Fruit fly (Drosophila melanogaster) whole organism, prepupa: ENCODE results near the gene fabp.

Experiments
- CG3032 ChIP-seq: fragments of 200-800 bp; optimal IDR thresholded peaks from 2 replicates; lab custom pipeline; 2019; ENCODE audit warnings: missing biosample characterization, mild to moderate bottlenecking, missing genetic modification characterization, moderate library complexity
- CG6163 ChIP-seq: fragments of 200-800 bp; sonication (Bioruptor generic); IDR thresholded peaks from 3 replicates; pipeline ENCODE4 v1.3.6; 2022; ENCODE audit warnings: missing biosample characterization, missing genetic modification characterization
- CG8119 ChIP-seq: fragments of 200-800 bp; sonication (Bioruptor generic); IDR thresholded peaks from 3 replicates; pipeline ENCODE4 v1.3.6; 2022; ENCODE audit warnings: missing biosample characterization, missing genetic modification characterization
- CG8319 ChIP-seq: fragments of 200-800 bp; sonication (Bioruptor generic); optimal IDR thresholded peaks from 3 replicates; lab custom pipeline; 2016; ENCODE audit warnings: missing biosample characterization, missing genetic modification characterization
- acj6 ChIP-seq: fragments of 200-800 bp; sonication (Bioruptor generic); optimal IDR thresholded peaks from 3 replicates; lab custom pipeline; 2016; ENCODE audit warnings: missing biosample characterization, missing genetic modification characterization
- esn ChIP-seq: fragments of 200-800 bp; sonication (Bioruptor generic); optimal IDR thresholded peaks from 2 replicates; lab custom pipeline; 2016; ENCODE audit warnings: missing biosample characterization, mild to moderate bottlenecking, missing genetic modification characterization, moderate library complexity
- spab ChIP-seq: fragments of 200-800 bp; sonication (Bioruptor generic); optimal IDR thresholded peaks from 2 replicates; lab custom pipeline; 2017; ENCODE audit warnings: missing biosample characterization, mild to moderate bottlenecking, missing genetic modification characterization, missing genetic modification reagents
- topi ChIP-seq: fragments of 200-800 bp; sonication (Bioruptor generic); optimal IDR thresholded peaks from 3 replicates; lab custom pipeline; 2016; ENCODE audit warnings: missing biosample characterization, missing genetic modification characterization

Gene fabp

dm6 chr3R:11531893-11532292 is 35.0 kb downstream of the fabp start:
- TF ChIP-seq CG6163 (no peak), CG3032 (no peak), esn (GFP tag; lab: Kevin White, UChicago) (no peak), spab (GFP tag; lab: Kevin White, UChicago) (no peak), acj6 (no peak), CG8319 (GFP tag; lab: Kevin White, UChicago) (no peak), CG8119 (GFP tag; lab: Robert Waterston, UW) (no peak), topi (GFP tag; lab: Kevin White, UChicago) (no peak)
- TF ChIP-seq, all 60 proteins: peak for 0
